Fruit fly (Drosophila melanogaster): ENCODE measurements around the gene Sfp24Bd.

Gene Sfp24Bd

dm6 chr2L:3647521-3648172, 21.3 kb downstream of the Sfp24Bd start (continued):
- TF ChIP-seq Nf-YC (tag; optimal IDR thresholded peaks at IDR 0.05) = no peak
- TF ChIP-seq dpn (GFP tag; optimal IDR thresholded peaks at IDR 0.05) = no peak
- TF ChIP-seq disco-r (GFP tag; optimal IDR thresholded peaks at IDR 0.05) = no peak
- TF ChIP-seq btn (GFP tag; optimal IDR thresholded peaks at IDR 0.05) = no peak
- TF ChIP-seq CG12659 (GFP tag; optimal IDR thresholded peaks at IDR 0.05) = no peak
- TF ChIP-seq gfzf (GFP tag; optimal IDR thresholded peaks at IDR 0.05) = no peak
- no peak for TF ChIP-seq Deaf1 (tag; optimal IDR thresholded peaks at IDR 0.05)
- TF ChIP-seq Fer1 (GFP tag; optimal IDR thresholded peaks at IDR 0.05) = no peak
- no peak for TF ChIP-seq Kr (GFP tag; optimal IDR thresholded peaks at IDR 0.05)
- TF ChIP-seq unc-4 (GFP tag; IDR thresholded peaks at IDR 0.05; ENCODE audit: partially characterized antibody) = no peak
- no peak for TF ChIP-seq twi (tag; optimal IDR thresholded peaks at IDR 0.05)
- TF ChIP-seq al (GFP tag; IDR thresholded peaks at IDR 0.05) = no peak
- no peak for TF ChIP-seq CG12219 (GFP tag; optimal IDR thresholded peaks at IDR 0.05)
- TF ChIP-seq CG1603 (tag; optimal IDR thresholded peaks at IDR 0.05) = peak; percentile 40
- TF ChIP-seq CG12769 (tag; optimal IDR thresholded peaks at IDR 0.05) = no peak
- no peak for TF ChIP-seq CG17186 (GFP tag; optimal IDR thresholded peaks at IDR 0.05)
- TF ChIP-seq jumu (GFP tag; optimal IDR thresholded peaks at IDR 0.05) = no peak
- no peak for TF ChIP-seq Bteb2 (GFP tag; optimal IDR thresholded peaks at IDR 0.05)
- TF ChIP-seq CG10543 (GFP tag; optimal IDR thresholded peaks at IDR 0.05) = no peak
- no peak for TF ChIP-seq ERR (GFP tag; optimal IDR thresholded peaks at IDR 0.05)
- peak; percentile 6 for TF ChIP-seq CG10209 (GFP tag; optimal IDR thresholded peaks at IDR 0.05)
- no peak for TF ChIP-seq schlank (tag; optimal IDR thresholded peaks at IDR 0.05)
- TF ChIP-seq nom (GFP tag; optimal IDR thresholded peaks at IDR 0.05) = no peak
- peak; percentile 45 for TF ChIP-seq CG2202 (tag; optimal IDR thresholded peaks at IDR 0.05)
- TF ChIP-seq Trl (optimal IDR thresholded peaks at IDR 0.05) = no peak
- TF ChIP-seq Trl (GFP tag; optimal IDR thresholded peaks at IDR 0.05) = no peak
- peak; percentile 21 for TF ChIP-seq fd64A (GFP tag; optimal IDR thresholded peaks at IDR 0.05)
- TF ChIP-seq Dip2 (GFP tag; IDR thresholded peaks at IDR 0.05) = no peak
- TF ChIP-seq toy (GFP tag; IDR thresholded peaks at IDR 0.05) = no peak
- TF ChIP-seq psq (GFP tag; optimal IDR thresholded peaks at IDR 0.05) = no peak
- no peak for TF ChIP-seq crp (GFP tag; optimal IDR thresholded peaks at IDR 0.05)
- no peak for TF ChIP-seq CG6791 (GFP tag; IDR thresholded peaks at IDR 0.05; ENCODE audit: partially characterized antibody)
- TF ChIP-seq CG9932 (GFP tag; IDR thresholded peaks at IDR 0.05) = no peak
- TF ChIP-seq ac (GFP tag; optimal IDR thresholded peaks at IDR 0.05) = no peak
- TF ChIP-seq Dbx (GFP tag; IDR thresholded peaks at IDR 0.05) = no peak
- TF ChIP-seq nmo (GFP tag; optimal IDR thresholded peaks at IDR 0.05) = no peak
- peak; percentile 47 for TF ChIP-seq gsb-n (tag; optimal IDR thresholded peaks at IDR 0.05)
- TF ChIP-seq D19B (GFP tag; optimal IDR thresholded peaks at IDR 0.05) = no peak
- TF ChIP-seq CG15514 (GFP tag; optimal IDR thresholded peaks at IDR 0.05) = no peak
- TF ChIP-seq D (optimal IDR thresholded peaks at IDR 0.05) = no peak
- peak; percentile 19 for TF ChIP-seq D (GFP tag; optimal IDR thresholded peaks at IDR 0.05)
- peak; percentile 26 for TF ChIP-seq CG4707 (GFP tag; optimal IDR thresholded peaks at IDR 0.05)
- no peak for TF ChIP-seq odd (GFP tag; optimal IDR thresholded peaks at IDR 0.05)
- TF ChIP-seq CG5245 (GFP tag; optimal IDR thresholded peaks at IDR 0.05) = no peak
- TF ChIP-seq CTCF (GFP tag; optimal IDR thresholded peaks at IDR 0.05) = no peak
- no peak for TF ChIP-seq Bdp1 (GFP tag; optimal IDR thresholded peaks at IDR 0.05)
- TF ChIP-seq CG15479 (GFP tag; optimal IDR thresholded peaks at IDR 0.05) = no peak
- no peak for TF ChIP-seq CG3847 (GFP tag; IDR thresholded peaks at IDR 0.05)
- no peak for TF ChIP-seq CG13894 (tag; optimal IDR thresholded peaks at IDR 0.05)
- no peak for TF ChIP-seq GATAe (GFP tag; conservative IDR thresholded peaks at IDR 0.05)
- peak; percentile 14 for TF ChIP-seq Sox102F (GFP tag; optimal IDR thresholded peaks at IDR 0.05)
